Fruit fly (Drosophila melanogaster): Measurements from ENCODE around the gene CG43055.

The CG43055 gene

dm6 chr2L:4370592-4370991 is 40.4 kb upstream of the CG43055 start:
- TF ChIP-seq Hr83 (GFP tag; optimal IDR thresholded peaks at IDR 0.05; ENCODE audit: poor library complexity, severe bottlenecking): no peak
- TF ChIP-seq dl (GFP tag; optimal IDR thresholded peaks at IDR 0.05; ENCODE audit: insufficient read depth in 1 of 2, partially characterized antibody in 2 of 2): peak in 1 of 2 experiments; percentile 7
- no peak for TF ChIP-seq psq (GFP tag; optimal IDR thresholded peaks at IDR 0.05)
- TF ChIP-seq HLH106 (tag; optimal IDR thresholded peaks at IDR 0.05): no peak
- TF ChIP-seq N (GFP tag; optimal IDR thresholded peaks at IDR 0.05): no peak
- no peak for TF ChIP-seq Dfd (GFP tag; optimal IDR thresholded peaks at IDR 0.05)
- no peak for TF ChIP-seq OdsH (GFP tag; optimal IDR thresholded peaks at IDR 0.05)
- TF ChIP-seq Abd-B (GFP tag; optimal IDR thresholded peaks at IDR 0.05): no peak

dm6 chr2L:4371516-4372136 is 39.3 kb upstream of the CG43055 start:
- TF ChIP-seq Dfd (GFP tag; optimal IDR thresholded peaks at IDR 0.05) (no peak), jim (GFP tag; optimal IDR thresholded peaks at IDR 0.05) (no peak), Hr78 (GFP tag; optimal IDR thresholded peaks at IDR 0.05) (no peak), fru (GFP tag; optimal IDR thresholded peaks at IDR 0.05) (peak; percentile 52), dsf (GFP tag; optimal IDR thresholded peaks at IDR 0.05; ENCODE audit: borderline replicate concordance) (no peak), ey (GFP tag; optimal IDR thresholded peaks at IDR 0.05) (peak; percentile 37), tai (GFP tag; optimal IDR thresholded peaks at IDR 0.05) (no peak), brk (GFP tag; optimal IDR thresholded peaks at IDR 0.05) (no peak), CrebA (GFP tag; optimal IDR thresholded peaks at IDR 0.05; ENCODE audit: borderline replicate concordance) (no peak), Mio (GFP tag; optimal IDR thresholded peaks at IDR 0.05) (no peak), Myc (optimal IDR thresholded peaks at IDR 0.05) (no peak), pan (optimal IDR thresholded peaks at IDR 0.05) (no peak), br (GFP tag; optimal IDR thresholded peaks at IDR 0.05) (peak; percentile 57), h (GFP tag; optimal IDR thresholded peaks at IDR 0.05) (peak; percentile 66), sage (GFP tag; optimal IDR thresholded peaks at IDR 0.05) (peak; percentile 30), Hr83 (GFP tag; optimal IDR thresholded peaks at IDR 0.05; ENCODE audit: poor library complexity, severe bottlenecking) (peak; percentile 68), foxo (GFP tag; optimal IDR thresholded peaks at IDR 0.05) (peak in 1 of 2 experiments; percentile 72), Dif (GFP tag; optimal IDR thresholded peaks at IDR 0.05; ENCODE audit: partially characterized antibody) (peak; percentile 58), CG9705 (GFP tag; optimal IDR thresholded peaks at IDR 0.05) (peak; percentile 37), dl (GFP tag; optimal IDR thresholded peaks at IDR 0.05; ENCODE audit: insufficient read depth in 1 of 2, partially characterized antibody in 2 of 2) (peak in 1 of 2 experiments; percentile 24), GATAd (GFP tag; optimal IDR thresholded peaks at IDR 0.05) (no peak), CG32264 (GFP tag; optimal IDR thresholded peaks at IDR 0.05) (no peak), Hnf4 (GFP tag; optimal IDR thresholded peaks at IDR 0.05) (peak; percentile 17), woc (GFP tag; optimal IDR thresholded peaks at IDR 0.05) (peak; percentile 74), Abd-B (GFP tag; optimal IDR thresholded peaks at IDR 0.05) (no peak), HLH106 (tag; optimal IDR thresholded peaks at IDR 0.05) (peak; percentile 73), Jra (GFP tag; optimal IDR thresholded peaks at IDR 0.05) (peak; percentile 41), N (GFP tag; optimal IDR thresholded peaks at IDR 0.05) (peak; percentile 50), Vsx2 (GFP tag; optimal IDR thresholded peaks at IDR 0.05; ENCODE audit: partially characterized antibody) (peak; percentile 65), rgr (GFP tag; optimal IDR thresholded peaks at IDR 0.05) (peak; percentile 67), dmrt93B (GFP tag; optimal IDR thresholded peaks at IDR 0.05) (peak; percentile 27), lola (GFP tag; optimal IDR thresholded peaks at IDR 0.05) (no peak), Rel (GFP tag; optimal IDR thresholded peaks at IDR 0.05) (no peak), Rel (tag; optimal IDR thresholded peaks at IDR 0.05) (no peak), psq (GFP tag; optimal IDR thresholded peaks at IDR 0.05) (peak; percentile 68), usp (GFP tag; optimal IDR thresholded peaks at IDR 0.05) (no peak), Sp1 (GFP tag; optimal IDR thresholded peaks at IDR 0.05) (peak; percentile 76), sv (GFP tag; optimal IDR thresholded peaks at IDR 0.05) (no peak), OdsH (GFP tag; optimal IDR thresholded peaks at IDR 0.05) (peak; percentile 67)
